Fruit fly (Drosophila melanogaster) whole organism, prepupa: ENCODE data around the gene CG14024.

Experiments used
- Blimp-1 ChIP-seq: fragments of 200-800 bp; sonication (Bioruptor generic); optimal IDR thresholded peaks from 3 replicates; lab custom pipeline; 2017; ENCODE audit warnings: missing biosample characterization, missing genetic modification characterization, mild to moderate bottlenecking, moderate library complexity, missing genetic modification reagents
- CG10631 ChIP-seq: fragments of 200-800 bp; sonication (Bioruptor generic); optimal IDR thresholded peaks from 2 replicates; lab custom pipeline; 2016; ENCODE audit warnings: missing biosample characterization, missing genetic modification characterization
- CG10669 ChIP-seq: fragments of 200-800 bp; sonication (Bioruptor generic); optimal IDR thresholded peaks from 3 replicates; lab custom pipeline; 2018; ENCODE audit warnings: missing biosample characterization, mild to moderate bottlenecking, missing genetic modification characterization, moderate library complexity
- CG11294 ChIP-seq: fragments of 200-800 bp; sonication (Bioruptor generic); IDR thresholded peaks from 2 replicates; pipeline ENCODE4 v1.3.6; 2022; ENCODE audit warnings: missing biosample characterization, missing genetic modification characterization
- CG11762 ChIP-seq: fragments of 200-800 bp; sonication (Bioruptor generic); optimal IDR thresholded peaks from 3 replicates; lab custom pipeline; 2016; ENCODE audit warnings: missing biosample characterization, missing genetic modification characterization; ENCODE audit not compliant: insufficient read depth
- CG11902 ChIP-seq: fragments of 200-800 bp; sonication (Bioruptor generic); optimal IDR thresholded peaks from 3 replicates; lab custom pipeline; 2016; ENCODE audit warnings: missing biosample characterization, missing genetic modification characterization
- CG1621 ChIP-seq: fragments of 200-800 bp; sonication (Bioruptor generic); optimal IDR thresholded peaks from 3 replicates; lab custom pipeline; 2018; ENCODE audit warnings: missing biosample characterization, mild to moderate bottlenecking, missing genetic modification characterization
- CG3032 ChIP-seq: fragments of 200-800 bp; optimal IDR thresholded peaks from 2 replicates; lab custom pipeline; 2019; ENCODE audit warnings: missing biosample characterization, mild to moderate bottlenecking, missing genetic modification characterization, moderate library complexity
- CG32006 ChIP-seq: fragments of 200-800 bp; sonication (Bioruptor generic); optimal IDR thresholded peaks from 3 replicates; lab custom pipeline; 2017; ENCODE audit warnings: missing biosample characterization, mild to moderate bottlenecking, missing genetic modification characterization
- CG34406 ChIP-seq: fragments of 200-800 bp; sonication (Bioruptor generic); optimal IDR thresholded peaks from 3 replicates; lab custom pipeline; 2016; ENCODE audit warnings: missing biosample characterization, missing genetic modification characterization
- CG3919 ChIP-seq: fragments of 200-800 bp; sonication (Bioruptor generic); optimal IDR thresholded peaks from 3 replicates; lab custom pipeline; 2016; ENCODE audit warnings: missing biosample characterization, missing genetic modification characterization
- CG6163 ChIP-seq: fragments of 200-800 bp; sonication (Bioruptor generic); IDR thresholded peaks from 3 replicates; pipeline ENCODE4 v1.3.6; 2022; ENCODE audit warnings: missing biosample characterization, missing genetic modification characterization
- CG6808 ChIP-seq: fragments of 200-800 bp; sonication (Bioruptor generic); optimal IDR thresholded peaks from 3 replicates; lab custom pipeline; 2017; ENCODE audit warnings: missing biosample characterization, missing genetic modification characterization, mild to moderate bottlenecking, moderate library complexity, missing genetic modification reagents
- CG6854 ChIP-seq: fragments of 200-800 bp; sonication (Bioruptor generic); optimal IDR thresholded peaks from 2 replicates; lab custom pipeline; 2017; ENCODE audit warnings: missing biosample characterization, mild to moderate bottlenecking, missing genetic modification characterization
- CG8319 ChIP-seq: fragments of 200-800 bp; sonication (Bioruptor generic); optimal IDR thresholded peaks from 3 replicates; lab custom pipeline; 2016; ENCODE audit warnings: missing biosample characterization, missing genetic modification characterization
- CG8632 ChIP-seq: fragments of 200-800 bp; sonication (Bioruptor generic); optimal IDR thresholded peaks from 3 replicates; lab custom pipeline; 2016; ENCODE audit warnings: missing biosample characterization, missing genetic modification characterization
- CG9139 ChIP-seq: fragments of 200-800 bp; sonication (Bioruptor generic); optimal IDR thresholded peaks from 3 replicates; lab custom pipeline; 2017; ENCODE audit warnings: missing biosample characterization, mild to moderate bottlenecking, missing genetic modification characterization
- Eip75B ChIP-seq: fragments of 200-800 bp; sonication (Bioruptor generic); optimal IDR thresholded peaks from 3 replicates; lab custom pipeline; 2016; ENCODE audit warnings: missing biosample characterization, missing genetic modification characterization
- Eip78C ChIP-seq: fragments of 200-800 bp; sonication (Bioruptor generic); peaks from one replicate; lab custom pipeline; 2016; ENCODE audit warnings: missing biosample characterization, missing genetic modification characterization
- Eip93F ChIP-seq: fragments of 200-800 bp; sonication (Bioruptor generic); optimal IDR thresholded peaks from 2 replicates; lab custom pipeline; 2016; ENCODE audit warnings: missing biosample characterization, mild to moderate bottlenecking, missing genetic modification characterization
- Ets21C ChIP-seq: fragments of 200-800 bp; sonication (Bioruptor generic); optimal IDR thresholded peaks from 3 replicates; lab custom pipeline; 2016; ENCODE audit warnings: missing biosample characterization, missing genetic modification characterization
- Ets96B ChIP-seq: fragments of 200-800 bp; optimal IDR thresholded peaks from 2 replicates; lab custom pipeline; 2019; ENCODE audit warnings: missing biosample characterization, mild to moderate bottlenecking, missing genetic modification characterization, moderate library complexity
- Hr38 ChIP-seq: sonication (Bioruptor generic); optimal IDR thresholded peaks from 2 replicates; lab custom pipeline; 2016; ENCODE audit warnings: missing biosample characterization, missing genetic modification characterization
- Hr39 ChIP-seq: fragments of 200-800 bp; sonication (Bioruptor generic); optimal IDR thresholded peaks from 2 replicates; lab custom pipeline; 2016; ENCODE audit warnings: missing biosample characterization, missing genetic modification characterization
- Hr4 ChIP-seq: fragments of 200-800 bp; sonication (Bioruptor generic); optimal IDR thresholded peaks from 3 replicates; lab custom pipeline; 2016; ENCODE audit warnings: missing biosample characterization, missing genetic modification characterization
- Lpt ChIP-seq: fragments of 200-800 bp; sonication (Bioruptor generic); optimal IDR thresholded peaks from 3 replicates; lab custom pipeline; 2016; ENCODE audit warnings: missing biosample characterization, missing genetic modification characterization
- Met ChIP-seq: fragments of 200-800 bp; sonication (Bioruptor generic); optimal IDR thresholded peaks from 3 replicates; lab custom pipeline; 2016; ENCODE audit warnings: missing biosample characterization, missing genetic modification characterization
- OdsH ChIP-seq: fragments of 200-800 bp; sonication (Bioruptor generic); optimal IDR thresholded peaks from 3 replicates; lab custom pipeline; 2016; ENCODE audit warnings: missing biosample characterization, missing genetic modification characterization
- Smox ChIP-seq: fragments of 200-800 bp; sonication (Bioruptor generic); optimal IDR thresholded peaks from 3 replicates; lab custom pipeline; 2016; ENCODE audit warnings: missing biosample characterization, missing genetic modification characterization
- Sox102F ChIP-seq: fragments of 200-800 bp; sonication (Bioruptor generic); optimal IDR thresholded peaks from 2 replicates; lab custom pipeline; 2016; ENCODE audit warnings: missing biosample characterization, mild to moderate bottlenecking, missing genetic modification characterization
- Sox15 ChIP-seq: fragments of 200-800 bp; sonication (Bioruptor generic); optimal IDR thresholded peaks from 3 replicates; lab custom pipeline; 2016; ENCODE audit warnings: missing biosample characterization, missing genetic modification characterization
- acj6 ChIP-seq: fragments of 200-800 bp; sonication (Bioruptor generic); optimal IDR thresholded peaks from 3 replicates; lab custom pipeline; 2016; ENCODE audit warnings: missing biosample characterization, missing genetic modification characterization
- cyc ChIP-seq: fragments of 200-800 bp; sonication (Bioruptor generic); optimal IDR thresholded peaks from 3 replicates; lab custom pipeline; 2016; ENCODE audit warnings: missing biosample characterization, missing genetic modification characterization
- fd85E ChIP-seq: fragments of 200-800 bp; sonication (Bioruptor generic); optimal IDR thresholded peaks from 3 replicates; lab custom pipeline; 2016; ENCODE audit warnings: missing biosample characterization, missing genetic modification characterization
- fkh ChIP-seq: fragments of 200-800 bp; sonication (Bioruptor generic); optimal IDR thresholded peaks from 3 replicates; lab custom pipeline; 2017; ENCODE audit warnings: missing biosample characterization, mild to moderate bottlenecking, missing genetic modification characterization, moderate library complexity
- lz ChIP-seq: fragments of 200-800 bp; sonication (Bioruptor generic); optimal IDR thresholded peaks from 3 replicates; lab custom pipeline; 2016; ENCODE audit warnings: missing biosample characterization, missing genetic modification characterization
- net ChIP-seq: fragments of 200-800 bp; sonication (Bioruptor generic); optimal IDR thresholded peaks from 3 replicates; lab custom pipeline; 2016; ENCODE audit warnings: missing biosample characterization, missing genetic modification characterization
- spab ChIP-seq: fragments of 200-800 bp; sonication (Bioruptor generic); optimal IDR thresholded peaks from 2 replicates; lab custom pipeline; 2017; ENCODE audit warnings: missing biosample characterization, mild to moderate bottlenecking, missing genetic modification characterization, missing genetic modification reagents
- ss ChIP-seq, 2 experiments: fragments of 200-800 bp; sonication (Bioruptor generic); optimal IDR thresholded peaks; 2 replicates in 1 of 2; 3 replicates in 1 of 2; lab custom pipeline; 2017 to 2018; ENCODE audit warnings: mild to moderate bottlenecking in 2 of 2, missing biosample characterization in 2 of 2, missing genetic modification characterization in 2 of 2, moderate library complexity in 1 of 2
- svp ChIP-seq: fragments of 200-800 bp; sonication (Bioruptor generic); peaks from one replicate; lab custom pipeline; 2016; ENCODE audit warnings: missing biosample characterization, missing genetic modification characterization
- vri ChIP-seq: fragments of 200-800 bp; sonication (Bioruptor generic); optimal IDR thresholded peaks from 3 replicates; lab custom pipeline; 2016; ENCODE audit warnings: missing biosample characterization, mild to moderate bottlenecking, missing genetic modification characterization

Gene CG14024

dm6 chr2L:5314630-5315159, at the start of gene CG14024:
CG14024 (minus strand) TSS chr2L:5314895.
- TF ChIP-seq CG11762: no peak
- no peak for TF ChIP-seq net
- TF ChIP-seq acj6 (GFP tag; lab: Kevin White, UChicago): no peak
- no peak for TF ChIP-seq Hr4
- TF ChIP-seq CG6163 (GFP tag; lab: Robert Waterston, UW): no peak
- TF ChIP-seq CG8319 (GFP tag; lab: Kevin White, UChicago): no peak
- no peak for TF ChIP-seq CG11902 (GFP tag; lab: Kevin White, UChicago)
- no peak for TF ChIP-seq CG6808 (GFP tag; lab: Kevin White, UChicago)
- TF ChIP-seq Eip78C (GFP tag; lab: Kevin White, UChicago): no peak
- TF ChIP-seq Sox15 (GFP tag; lab: Kevin White, UChicago): no peak
- TF ChIP-seq CG32006 (GFP tag; lab: Kevin White, UChicago): no peak
- no peak for TF ChIP-seq CG10669 (GFP tag; lab: Kevin White, UChicago)
- no peak for TF ChIP-seq cyc (GFP tag; lab: Kevin White, UChicago)
- no peak for TF ChIP-seq CG9139
- no peak for TF ChIP-seq CG11294 (GFP tag; lab: Robert Waterston, UW)
- no peak for TF ChIP-seq fkh (GFP tag; lab: Kevin White, UChicago)
- no peak for TF ChIP-seq fd85E (GFP tag; lab: Kevin White, UChicago)
- no peak for TF ChIP-seq Ets21C (GFP tag; lab: Kevin White, UChicago)
- TF ChIP-seq Eip75B (GFP tag; lab: Kevin White, UChicago): no peak
- no peak for TF ChIP-seq Sox102F (GFP tag; lab: Kevin White, UChicago)

dm6 chr2L:5362351-5362750, 47.7 kb upstream of the CG14024 start:
- TF ChIP-seq CG11762: no peak
- no peak for TF ChIP-seq Ets96B
- no peak for TF ChIP-seq CG11902 (GFP tag; lab: Kevin White, UChicago)
- no peak for TF ChIP-seq CG3919
- no peak for TF ChIP-seq Eip93F (GFP tag; lab: Kevin White, UChicago)
- TF ChIP-seq vri: no peak
- no peak for TF ChIP-seq cyc (GFP tag; lab: Kevin White, UChicago)
- no peak for TF ChIP-seq Met
- TF ChIP-seq ss (GFP tag; optimal IDR thresholded peaks at IDR 0.05; lab: Kevin White, UChicago): no peak

- no peak for TF ChIP-seq Smox
- TF ChIP-seq Blimp-1 (GFP tag; lab: Kevin White, UChicago): no peak
- TF ChIP-seq CG8632 (GFP tag; lab: Kevin White, UChicago): no peak
- TF ChIP-seq lz (GFP tag; lab: Kevin White, UChicago): no peak
- TF ChIP-seq Eip78C (GFP tag; lab: Kevin White, UChicago): no peak
- no peak for TF ChIP-seq vri
- TF ChIP-seq cyc (GFP tag; lab: Kevin White, UChicago): no peak
- TF ChIP-seq, all 60 proteins: peak for 0
These were observed 38.8 kb upstream of the CG14024 start for dm6 chr2L:5353454-5353853.

- TF ChIP-seq CG34406 (GFP tag; lab: Kevin White, UChicago) (no peak), Lpt (GFP tag; lab: Kevin White, UChicago) (no peak), CG11294 (GFP tag; lab: Robert Waterston, UW) (no peak), OdsH (no peak), svp (GFP tag; lab: Kevin White, UChicago) (no peak), Hr39 (GFP tag; lab: Kevin White, UChicago) (no peak), CG3919 (no peak)
These were observed 33.9 kb upstream of the CG14024 start for dm6 chr2L:5348591-5348990.

- TF ChIP-seq Sox102F (GFP tag; lab: Kevin White, UChicago) (no peak), cyc (GFP tag; lab: Kevin White, UChicago) (no peak), CG10631 (GFP tag; lab: Kevin White, UChicago) (no peak), acj6 (GFP tag; lab: Kevin White, UChicago) (no peak), Eip78C (GFP tag; lab: Kevin White, UChicago) (no peak), spab (GFP tag; lab: Kevin White, UChicago) (no peak), CG3919 (no peak), ss (GFP tag; optimal IDR thresholded peaks at IDR 0.05; lab: Kevin White, UChicago) (no peak), CG1621 (no peak), CG6854 (no peak), fd85E (GFP tag; lab: Kevin White, UChicago) (no peak), OdsH (no peak), CG3032 (tag; lab: Kevin White, UChicago) (no peak), Hr38 (GFP tag; lab: Kevin White, UChicago) (no peak), vri (no peak), lz (GFP tag; lab: Kevin White, UChicago) (no peak), Hr39 (GFP tag; lab: Kevin White, UChicago) (no peak)
These were observed 31.2 kb upstream of the CG14024 start, which contains the start of gene nompC for dm6 chr2L:5345900-5346299. nompC (plus strand) TSS chr2L:5346200.
